Fruit fly (Drosophila melanogaster): ENCODE results near the gene Nprl2.

The Nprl2 gene

DNA sequence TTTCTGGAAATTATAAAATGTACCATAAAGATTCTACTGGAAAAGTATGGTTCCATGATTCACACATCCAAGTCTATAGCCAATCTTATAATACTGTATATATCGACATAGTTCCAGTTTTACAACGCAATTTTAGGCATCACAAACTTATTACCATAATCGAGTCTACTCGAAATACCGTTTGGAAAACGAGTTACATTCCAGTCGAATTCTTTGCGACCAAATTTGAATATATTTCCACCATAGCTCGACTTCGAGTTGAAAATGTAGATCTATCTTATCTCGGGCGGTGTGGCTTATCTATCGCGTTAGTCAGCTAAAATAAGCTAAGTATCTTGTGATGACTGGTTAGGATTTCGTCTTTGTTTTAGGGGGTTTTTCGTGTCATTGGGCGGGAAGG, 25.7 kb upstream of the Nprl2 start:
- TF ChIP-seq CG8478 (optimal IDR thresholded peaks at IDR 0.05) (no peak), CTCF (optimal IDR thresholded peaks at IDR 0.05) (no peak)

DNA sequence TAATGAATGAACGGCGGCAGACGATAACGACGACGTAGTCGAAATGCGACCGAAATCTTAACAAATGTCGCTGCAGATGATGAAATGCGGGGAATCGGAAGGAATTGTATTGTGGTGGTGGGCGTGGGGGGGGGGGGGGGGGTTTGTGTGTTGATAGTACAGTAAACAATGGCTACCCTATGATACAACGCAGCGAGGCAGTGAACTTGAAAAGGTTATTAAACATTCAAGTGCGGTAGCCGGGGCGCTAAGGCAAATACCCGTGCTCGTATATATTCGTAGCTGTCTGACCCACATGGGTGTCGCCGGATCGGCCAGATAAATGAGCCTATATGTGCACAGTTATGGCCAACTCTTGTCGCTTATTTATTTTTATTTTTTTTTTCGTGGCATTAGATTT, 25.1 kb upstream of the Nprl2 start:
- no peak for TF ChIP-seq CTCF (optimal IDR thresholded peaks at IDR 0.05)
- no peak for TF ChIP-seq CG8478 (optimal IDR thresholded peaks at IDR 0.05)

DNA sequence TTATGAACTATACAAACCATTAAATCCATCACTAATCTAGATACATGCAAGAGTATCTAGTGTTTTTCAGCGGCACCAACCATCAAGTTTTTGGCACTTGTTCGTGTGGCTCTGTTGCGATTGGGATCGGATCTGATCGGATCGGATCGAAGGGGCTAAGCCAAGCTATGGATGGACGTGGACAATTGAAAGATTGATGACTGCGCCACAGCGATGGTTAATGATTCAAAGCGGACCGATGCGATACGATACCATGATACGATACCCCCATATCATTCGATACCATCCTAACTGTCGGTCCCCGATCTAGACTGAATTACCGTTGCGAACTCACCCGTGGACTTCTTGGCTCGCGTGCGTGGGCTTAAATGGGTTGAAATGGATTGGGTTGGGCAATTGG, 23.5 kb upstream of the Nprl2 start:
- TF ChIP-seq CTCF (optimal IDR thresholded peaks at IDR 0.05) (no peak), CG8478 (optimal IDR thresholded peaks at IDR 0.05) (no peak)

DNA sequence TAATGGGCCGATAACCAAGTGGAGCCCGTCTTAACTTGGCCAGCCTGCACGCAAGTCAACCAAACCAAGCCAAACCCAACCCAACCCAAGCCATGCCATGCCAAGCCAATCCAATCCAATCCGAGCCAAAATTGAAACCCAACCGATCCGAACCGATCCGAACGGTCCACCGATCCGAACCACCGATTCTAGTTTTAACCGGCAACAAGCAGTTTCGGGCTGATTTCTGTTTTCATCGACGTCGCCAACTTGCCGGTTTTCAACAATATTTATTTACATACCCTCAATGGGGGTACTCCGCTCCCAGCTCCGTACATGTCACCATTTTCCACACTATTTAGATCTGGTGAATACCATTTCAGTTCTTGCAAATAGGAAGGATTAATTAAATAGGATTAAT, 22.8 kb upstream of the Nprl2 start:
- no peak for TF ChIP-seq CTCF (optimal IDR thresholded peaks at IDR 0.05)
- TF ChIP-seq CG8478 (optimal IDR thresholded peaks at IDR 0.05) = no peak

dm6 chrX:16906065-16906464, 21.9 kb upstream of the Nprl2 start:
- TF ChIP-seq CTCF (optimal IDR thresholded peaks at IDR 0.05) = no peak
- TF ChIP-seq CG8478 (optimal IDR thresholded peaks at IDR 0.05) = no peak

- TF ChIP-seq CTCF (optimal IDR thresholded peaks at IDR 0.05) (no peak), CG8478 (optimal IDR thresholded peaks at IDR 0.05) (no peak)
Measured at dm6 chrX:16902435-16902834, 18.3 kb upstream of the Nprl2 start.

DNA sequence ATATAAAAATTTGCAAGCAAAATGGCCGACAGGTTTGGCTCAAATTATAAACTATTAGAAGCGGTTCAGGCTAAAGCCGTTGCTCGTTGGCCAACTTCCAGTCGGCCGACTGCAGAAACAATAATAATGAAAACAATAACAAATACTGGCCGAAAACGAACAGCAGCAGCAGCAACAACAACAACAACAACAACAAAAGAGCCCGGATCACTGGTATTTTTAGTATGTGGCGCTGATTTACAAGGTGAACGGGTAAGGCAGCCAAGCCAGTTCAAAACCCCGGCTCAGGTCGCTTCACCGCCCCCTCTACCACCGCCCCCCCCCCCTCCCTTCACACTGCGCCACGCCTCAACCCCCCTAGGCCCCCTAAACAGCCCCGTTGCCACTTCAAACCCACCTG, 16.1 kb upstream of the Nprl2 start:
- TF ChIP-seq CTCF (optimal IDR thresholded peaks at IDR 0.05) = no peak
- TF ChIP-seq CG8478 (optimal IDR thresholded peaks at IDR 0.05) = no peak

- no peak for TF ChIP-seq CG8478 (optimal IDR thresholded peaks at IDR 0.05)
- TF ChIP-seq CTCF (optimal IDR thresholded peaks at IDR 0.05) = no peak
Measured at dm6 chrX:16897087-16897486, 12.9 kb upstream of the Nprl2 start, which contains the start of gene CG33252. Gene CG33252 (minus strand): TSS chrX:16897187.

DNA sequence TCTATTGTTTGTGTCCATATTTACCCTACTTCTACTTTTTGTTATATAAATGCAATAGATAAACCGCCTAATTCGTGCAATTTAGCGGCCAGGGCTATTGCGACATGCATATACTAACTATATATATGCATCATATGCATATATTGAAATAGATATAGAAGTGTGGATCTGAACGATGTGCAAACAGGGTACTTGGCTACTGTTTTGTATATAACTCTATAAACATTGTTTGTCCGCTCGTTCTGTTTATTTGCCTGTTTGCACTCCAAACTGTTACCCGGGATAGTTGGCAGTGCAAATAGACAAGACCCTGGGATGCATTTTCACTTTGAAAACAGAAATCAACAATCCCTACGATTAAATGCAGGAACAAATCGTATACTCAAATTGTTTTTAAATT, 8.9 kb upstream of the Nprl2 start:
- no peak for TF ChIP-seq CTCF (optimal IDR thresholded peaks at IDR 0.05)
- no peak for TF ChIP-seq CG8478 (optimal IDR thresholded peaks at IDR 0.05)

DNA sequence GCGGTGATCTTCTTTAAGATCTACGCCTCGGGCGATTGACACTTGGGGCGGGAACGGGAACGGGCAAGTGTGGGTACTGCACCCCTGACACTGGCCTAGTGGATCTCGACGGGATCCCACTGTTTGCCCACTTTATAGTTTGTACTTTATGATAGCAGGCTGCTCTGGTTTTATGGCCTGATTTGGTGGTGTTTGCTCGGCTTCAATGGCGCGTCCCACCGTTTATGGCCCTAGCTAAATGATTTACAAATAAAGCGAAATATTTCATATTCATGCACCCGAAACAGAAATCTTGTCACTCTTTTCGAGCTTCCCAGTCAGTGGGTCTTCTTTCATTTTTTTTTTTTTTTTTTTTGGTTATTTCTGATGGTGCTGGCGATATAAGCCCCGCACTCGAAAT, 6.4 kb upstream of the Nprl2 start:
- TF ChIP-seq CTCF (optimal IDR thresholded peaks at IDR 0.05) (no peak), CG8478 (optimal IDR thresholded peaks at IDR 0.05) (no peak)

dm6 chrX:16889510-16889909, 5.3 kb upstream of the Nprl2 start, which contains the start of gene CG13002:
Gene CG13002 (plus strand): TSS chrX:16889810.
- TF ChIP-seq CTCF (optimal IDR thresholded peaks at IDR 0.05) = no peak
- no peak for TF ChIP-seq CG8478 (optimal IDR thresholded peaks at IDR 0.05)

dm6 chrX:16886551-16886950, 2.4 kb upstream of the Nprl2 start, which contains the start of the genes DENR and CG4880:
Gene DENR (minus strand): TSS chrX:16886560.
Gene CG4880 (plus strand): TSS chrX:16886818.
- TF ChIP-seq CTCF (optimal IDR thresholded peaks at IDR 0.05) (no peak), CG8478 (optimal IDR thresholded peaks at IDR 0.05) (no peak)

DNA sequence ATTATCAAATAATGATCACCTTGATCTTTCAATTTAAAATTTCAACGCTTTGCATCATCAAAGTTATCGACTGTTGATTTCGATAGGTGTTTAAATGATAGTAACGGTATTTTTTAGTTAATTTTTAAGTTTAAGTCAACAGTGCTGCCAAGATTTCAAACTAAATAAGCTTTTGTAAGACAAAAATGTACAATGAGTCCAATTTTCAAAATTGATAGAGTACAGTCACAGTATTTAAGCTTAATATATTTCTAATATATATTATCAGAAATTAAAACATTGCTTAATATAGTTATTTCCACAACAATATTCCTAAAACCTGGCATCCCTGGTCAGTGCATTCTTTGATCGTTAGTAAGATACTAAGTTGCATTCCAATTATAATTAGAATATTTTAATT, 3.1 kb downstream of the Nprl2 start, which contains the start of gene CG4872:
TSS of gene CG4872 (plus strand) at position 333 of the 400 bp plus-strand sequence.
- TF ChIP-seq CTCF (optimal IDR thresholded peaks at IDR 0.05) (no peak), CG8478 (optimal IDR thresholded peaks at IDR 0.05) (no peak)

- TF ChIP-seq CG8478 (optimal IDR thresholded peaks at IDR 0.05) (no peak), CTCF (optimal IDR thresholded peaks at IDR 0.05) (no peak)
Measured at dm6 chrX:16880013-16880412, 4.2 kb downstream of the Nprl2 start.

- TF ChIP-seq CG8478 (optimal IDR thresholded peaks at IDR 0.05) (no peak), CTCF (optimal IDR thresholded peaks at IDR 0.05) (no peak)
Measured at dm6 chrX:16876425-16876824, 7.7 kb downstream of the Nprl2 start, which contains the start of gene CG13003. Gene CG13003 (minus strand): TSS chrX:16876544.

- no peak for TF ChIP-seq CG8478 (optimal IDR thresholded peaks at IDR 0.05)
- TF ChIP-seq CTCF (optimal IDR thresholded peaks at IDR 0.05) = no peak
Measured at dm6 chrX:16874671-16875070, 9.5 kb downstream of the Nprl2 start.

DNA sequence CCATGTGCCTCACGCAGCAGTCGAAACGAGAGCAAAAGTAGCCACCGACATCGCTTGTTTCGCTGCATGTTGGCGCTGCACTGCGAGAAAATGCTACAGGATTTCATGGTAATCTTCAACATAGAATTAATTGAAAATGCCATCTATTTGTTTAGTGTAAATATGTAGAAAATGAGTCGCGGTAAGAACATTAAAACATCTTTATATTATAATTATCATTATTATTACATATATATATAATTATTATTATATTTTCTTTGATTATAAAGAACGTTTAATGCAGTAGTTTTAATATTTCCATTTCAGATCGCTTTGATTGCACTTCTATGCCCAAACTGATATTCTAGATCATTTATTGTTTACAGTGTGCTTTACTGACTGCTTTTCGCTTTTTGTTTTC, 11.1 kb downstream of the Nprl2 start:
- TF ChIP-seq CG8478 (optimal IDR thresholded peaks at IDR 0.05) (no peak), CTCF (optimal IDR thresholded peaks at IDR 0.05) (no peak)

Data from S2 (cell line).